Worm (Caenorhabditis elegans) whole organism, late embryonic: Measurements from ENCODE around the gene iars-1.

Experiments
- C38D4.7 ChIP-seq: fragments of 200-800 bp; sonication (Bioruptor generic); optimal IDR thresholded peaks from 2 replicates; lab custom pipeline; 2018; ENCODE audit warnings: mild to moderate bottlenecking, missing genetic modification characterization, moderate library complexity, missing compliant biosample characterization
- K02D7.2 ChIP-seq: sonication (generic microtip); optimal IDR thresholded peaks from 2 replicates; lab custom pipeline; 2017; ENCODE audit warnings: mild to moderate bottlenecking, missing genetic modification characterization, missing compliant biosample characterization
- T23F11.4 ChIP-seq: fragments of 200-800 bp; sonication (Bioruptor generic); optimal IDR thresholded peaks from 2 replicates; lab custom pipeline; 2018; ENCODE audit warnings: mild to moderate bottlenecking, missing genetic modification characterization, missing compliant biosample characterization
- ahr-1 ChIP-seq: sonication (generic microtip); optimal IDR thresholded peaks from 2 replicates; lab custom pipeline; 2016; ENCODE audit warnings: missing genetic modification characterization, missing compliant biosample characterization
- ama-1 ChIP-seq: fragments of 150-350 bp; optimal IDR thresholded peaks from 2 replicates; lab custom pipeline; 2014
- ceh-14 ChIP-seq: sonication (generic microtip); optimal IDR thresholded peaks from 2 replicates; lab custom pipeline; 2016; ENCODE audit warnings: missing genotype, missing genetic modification characterization, missing compliant biosample characterization
- ceh-18 ChIP-seq: sonication (generic microtip); optimal IDR thresholded peaks from 2 replicates; lab custom pipeline; 2016; ENCODE audit warnings: missing genetic modification characterization, missing compliant biosample characterization
- ceh-2 ChIP-seq: sonication (generic microtip); optimal IDR thresholded peaks from 2 replicates; lab custom pipeline; 2016; ENCODE audit warnings: missing genotype, missing genetic modification characterization, missing compliant biosample characterization
- ceh-34 ChIP-seq: sonication (generic microtip); optimal IDR thresholded peaks from 2 replicates; lab custom pipeline; 2016; ENCODE audit warnings: mild to moderate bottlenecking, missing genetic modification characterization, missing compliant biosample characterization
- ceh-45 ChIP-seq: fragments of 200-800 bp; sonication (Bioruptor generic); IDR thresholded peaks from 2 replicates; pipeline ENCODE4 v1.3.6; 2022; ENCODE audit warnings: missing genetic modification reagents, missing genetic modification characterization, missing compliant biosample characterization
- ceh-48 ChIP-seq: sonication (generic microtip); optimal IDR thresholded peaks from 2 replicates; lab custom pipeline; 2016; ENCODE audit warnings: missing genetic modification characterization, inconsistent platforms, missing compliant biosample characterization
- ceh-6 ChIP-seq: fragments of 200-800 bp; sonication (Bioruptor generic); optimal IDR thresholded peaks from 2 replicates; lab custom pipeline; 2018; ENCODE audit warnings: mild to moderate bottlenecking, missing genetic modification characterization, missing compliant biosample characterization
- dve-1 ChIP-seq: sonication (generic microtip); optimal IDR thresholded peaks from 2 replicates; lab custom pipeline; 2017; ENCODE audit warnings: antibody characterized with exemption, mild to moderate bottlenecking, missing genetic modification characterization, missing compliant biosample characterization
- elt-2 ChIP-seq: sonication (generic microtip); optimal IDR thresholded peaks from 2 replicates; lab custom pipeline; 2016; ENCODE audit warnings: missing genetic modification reagents, missing genetic modification characterization, missing compliant biosample characterization
- eyg-1 ChIP-seq: sonication (generic microtip); optimal IDR thresholded peaks from 2 replicates; lab custom pipeline; 2016; ENCODE audit warnings: missing genotype, missing genetic modification characterization, missing compliant biosample characterization
- fax-1 ChIP-seq: sonication (generic microtip); optimal IDR thresholded peaks from 2 replicates; lab custom pipeline; 2016; ENCODE audit warnings: missing genotype, missing genetic modification characterization, missing compliant biosample characterization
- fkh-10 ChIP-seq: fragments of 150-350 bp; optimal IDR thresholded peaks from 2 replicates; lab custom pipeline; 2014; ENCODE audit warnings: missing biosample characterization, missing genetic modification reagents, missing genetic modification characterization
- hlh-13 ChIP-seq: fragments of 200-800 bp; sonication (Bioruptor generic); optimal IDR thresholded peaks from 2 replicates; lab custom pipeline; 2018; ENCODE audit warnings: mild to moderate bottlenecking, missing genetic modification characterization, missing compliant biosample characterization
- hlh-30 ChIP-seq: sonication (generic microtip); optimal IDR thresholded peaks from 2 replicates; lab custom pipeline; 2017; ENCODE audit warnings: antibody characterized with exemption, missing genetic modification characterization, missing compliant biosample characterization; ENCODE audit not compliant: insufficient read depth
- hlh-6 ChIP-seq: sonication (generic microtip); optimal IDR thresholded peaks from 2 replicates; lab custom pipeline; 2016; ENCODE audit warnings: missing genotype, missing genetic modification characterization, missing compliant biosample characterization
- hlh-8 ChIP-seq: sonication (generic microtip); optimal IDR thresholded peaks from 2 replicates; lab custom pipeline; 2016; ENCODE audit warnings: missing genotype, missing genetic modification characterization, missing compliant biosample characterization
- nhr-11 ChIP-seq: fragments of 150-350 bp; optimal IDR thresholded peaks from 2 replicates; lab custom pipeline; 2014; ENCODE audit warnings: missing biosample characterization, missing genetic modification characterization
- nhr-232 ChIP-seq: sonication (generic microtip); optimal IDR thresholded peaks from 2 replicates; lab custom pipeline; 2016; ENCODE audit warnings: missing genetic modification characterization, missing compliant biosample characterization
- npax-4 ChIP-seq: sonication (generic microtip); optimal IDR thresholded peaks from 2 replicates; lab custom pipeline; 2016; ENCODE audit warnings: missing genetic modification characterization, missing compliant biosample characterization
- odd-2 ChIP-seq: sonication (generic microtip); optimal IDR thresholded peaks from 2 replicates; lab custom pipeline; 2017; ENCODE audit warnings: antibody characterized with exemption, mild to moderate bottlenecking, missing genetic modification characterization, missing compliant biosample characterization
- pat-9 ChIP-seq: fragments of 200-800 bp; sonication (Bioruptor generic); optimal IDR thresholded peaks from 2 replicates; lab custom pipeline; 2018; ENCODE audit warnings: mild to moderate bottlenecking, missing genetic modification characterization, moderate library complexity, missing compliant biosample characterization
- pax-1 ChIP-seq: fragments of 150-350 bp; optimal IDR thresholded peaks from 2 replicates; lab custom pipeline; 2014; ENCODE audit warnings: missing biosample characterization, missing genetic modification characterization
- pros-1 ChIP-seq: fragments of 150-350 bp; optimal IDR thresholded peaks from 2 replicates; lab custom pipeline; 2014; ENCODE audit warnings: missing biosample characterization, missing genetic modification reagents, missing genetic modification characterization
- ref-2 ChIP-seq: sonication (generic microtip); optimal IDR thresholded peaks from 2 replicates; lab custom pipeline; 2016; ENCODE audit warnings: missing genetic modification characterization, missing compliant biosample characterization
- rnt-1 ChIP-seq: sonication (generic microtip); optimal IDR thresholded peaks from 2 replicates; lab custom pipeline; 2016; ENCODE audit warnings: missing genetic modification characterization, missing compliant biosample characterization
- sdc-2 ChIP-seq: sonication (generic microtip); optimal IDR thresholded peaks from 2 replicates; lab custom pipeline; 2016; ENCODE audit warnings: missing genotype, missing genetic modification characterization, missing compliant biosample characterization
- sox-2 ChIP-seq: fragments of 200-800 bp; sonication (Bioruptor generic); IDR thresholded peaks from 2 replicates; pipeline ENCODE4 v1.3.6; 2022; ENCODE audit warnings: missing genetic modification reagents, missing genetic modification characterization, missing compliant biosample characterization
- sox-4 ChIP-seq: sonication (generic microtip); optimal IDR thresholded peaks from 2 replicates; lab custom pipeline; 2017; ENCODE audit warnings: mild to moderate bottlenecking, missing genetic modification characterization, inconsistent platforms, missing compliant biosample characterization
- ttx-3 ChIP-seq: sonication (generic microtip); optimal IDR thresholded peaks from 2 replicates; lab custom pipeline; 2016; ENCODE audit warnings: missing genetic modification reagents, missing genetic modification characterization, missing compliant biosample characterization
- unc-3 ChIP-seq, 2 experiments: fragments of 200-800 bp in 1 of 2; sonication (Bioruptor generic) in 1 of 2; sonication (generic microtip) in 1 of 2; conservative IDR thresholded peaks in 1 of 2; optimal IDR thresholded peaks in 1 of 2; 2 replicates each; pipeline versions ENCODE4 v1.3.6 to Lab custom; 2016 to 2022; ENCODE audit warnings: missing compliant biosample characterization in 2 of 2, missing genetic modification characterization in 2 of 2, missing genetic modification reagents in 1 of 2
- unc-86 ChIP-seq: sonication (generic microtip); optimal IDR thresholded peaks from 2 replicates; lab custom pipeline; 2016; ENCODE audit warnings: missing genetic modification characterization, missing compliant biosample characterization

The iars-1 gene

ce11 chrIV:10349871-10350640 lies 18.3 kb upstream of the iars-1 start, which contains the start of the genes unc-43 and Y43C5B.3:
Gene unc-43, minus strand, starts transcription at chrIV:10350217.
Gene Y43C5B.3, plus strand, starts transcription at chrIV:10350590.
- TF ChIP-seq npax-4 (no peak), C38D4.7 (GFP tag; lab: Kevin White, UChicago) (no peak), sox-4 (tag; lab: Kevin White, UChicago) (no peak)

- TF ChIP-seq fkh-10 (GFP tag; lab: Kevin White, UChicago): no peak
- TF ChIP-seq elt-2 (tag; lab: Kevin White, UChicago): no peak
- TF ChIP-seq unc-86 (tag; lab: Kevin White, UChicago): no peak
- TF ChIP-seq fax-1 (tag; lab: Kevin White, UChicago): no peak
- TF ChIP-seq ama-1 (lab: Kevin White, UChicago): no peak
- TF ChIP-seq unc-3 (GFP tag; conservative IDR thresholded peaks at IDR 0.05; lab: Robert Waterston, UW): no peak
- no peak for TF ChIP-seq unc-3 (tag; optimal IDR thresholded peaks at IDR 0.05; lab: Kevin White, UChicago)
- no peak for TF ChIP-seq ceh-45 (GFP tag; lab: Robert Waterston, UW)
- TF ChIP-seq odd-2 (tag; lab: Kevin White, UChicago): no peak
- TF ChIP-seq hlh-13: no peak
- no peak for TF ChIP-seq pax-1 (tag; lab: Kevin White, UChicago)
- TF ChIP-seq dve-1: no peak
- no peak for TF ChIP-seq hlh-8 (tag; lab: Kevin White, UChicago)
- no peak for TF ChIP-seq rnt-1
- no peak for TF ChIP-seq sox-2 (GFP tag; lab: Robert Waterston, UW)
- TF ChIP-seq, all 69 proteins: peak for 0
Observed at ce11 chrIV:10352243-10352642, 16.2 kb upstream of the iars-1 start, which contains the start of gene Y43C5B.2. Gene Y43C5B.2, minus strand, starts transcription at chrIV:10352343.

- TF ChIP-seq sox-2 (GFP tag; lab: Robert Waterston, UW): no peak
- TF ChIP-seq ceh-6 (GFP tag; lab: Kevin White, UChicago): no peak
- no peak for TF ChIP-seq eyg-1 (tag; lab: Kevin White, UChicago)
- no peak for TF ChIP-seq pros-1
- no peak for TF ChIP-seq ceh-18
- TF ChIP-seq unc-86 (tag; lab: Kevin White, UChicago): no peak
- no peak for TF ChIP-seq T23F11.4
- TF ChIP-seq nhr-232 (tag; lab: Kevin White, UChicago): no peak
- TF ChIP-seq pax-1 (tag; lab: Kevin White, UChicago): no peak
- no peak for TF ChIP-seq ceh-2 (tag; lab: Kevin White, UChicago)
- no peak for TF ChIP-seq unc-3 (GFP tag; conservative IDR thresholded peaks at IDR 0.05; lab: Robert Waterston, UW)
- no peak for TF ChIP-seq unc-3 (tag; optimal IDR thresholded peaks at IDR 0.05; lab: Kevin White, UChicago)
- TF ChIP-seq ceh-34 (tag; lab: Kevin White, UChicago): no peak
- no peak for TF ChIP-seq pat-9 (tag; lab: Kevin White, UChicago)
- no peak for TF ChIP-seq ahr-1 (tag; lab: Kevin White, UChicago)
- TF ChIP-seq ceh-48 (tag; lab: Kevin White, UChicago): no peak
- no peak for TF ChIP-seq ttx-3 (tag; lab: Kevin White, UChicago)
Observed at ce11 chrIV:10357072-10357471, 11.3 kb upstream of the iars-1 start, which contains the start of gene R11A8.1. Gene R11A8.1, minus strand, starts transcription at chrIV:10357172.

ce11 chrIV:10357842-10358241 lies 10.6 kb upstream of the iars-1 start, which contains the start of gene gkow-1:
Gene gkow-1, plus strand, starts transcription at chrIV:10358142.
- no peak for TF ChIP-seq fax-1 (tag; lab: Kevin White, UChicago)
- no peak for TF ChIP-seq sox-4 (tag; lab: Kevin White, UChicago)
- TF ChIP-seq hlh-30: no peak
- no peak for TF ChIP-seq rnt-1
- no peak for TF ChIP-seq ceh-14 (tag; lab: Kevin White, UChicago)
- no peak for TF ChIP-seq K02D7.2 (tag; lab: Kevin White, UChicago)
- TF ChIP-seq nhr-11 (tag; lab: Kevin White, UChicago): no peak
- TF ChIP-seq hlh-13: no peak
- no peak for TF ChIP-seq ref-2 (tag; lab: Kevin White, UChicago)
- TF ChIP-seq sdc-2 (tag; lab: Kevin White, UChicago): no peak
- no peak for TF ChIP-seq hlh-6 (tag; lab: Kevin White, UChicago)
